Worm (Caenorhabditis elegans): Measurements from ENCODE around the gene C34C6.9.

DNA sequence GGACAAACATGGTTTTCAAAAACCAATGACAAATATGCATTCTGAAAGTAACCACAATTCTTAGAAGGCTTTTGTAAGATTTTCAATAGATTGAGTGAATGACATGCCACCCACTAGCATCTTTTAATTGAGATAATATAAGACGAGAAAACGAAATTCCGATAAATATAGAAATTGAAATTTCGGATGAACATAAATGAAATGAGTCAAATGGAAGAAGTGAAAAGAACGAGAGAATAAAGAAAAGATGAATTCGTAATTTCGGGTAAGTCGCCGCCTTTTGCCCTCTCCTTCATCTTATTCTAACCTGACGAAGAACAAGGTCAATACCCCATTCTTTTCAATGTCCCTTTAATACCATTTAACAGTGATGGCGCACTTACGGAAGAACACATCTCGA lies 43.3 kb upstream of the C34C6.9 start:
- TF ChIP-seq ztf-23 (GFP tag; IDR thresholded peaks at IDR 0.05) (no peak), flt-1 (GFP tag; IDR thresholded peaks at IDR 0.05) (no peak), tab-1 (GFP tag; IDR thresholded peaks at IDR 0.05) (no peak), ztf-29 (GFP tag; IDR thresholded peaks at IDR 0.05) (no peak), med-1 (GFP tag; optimal IDR thresholded peaks at IDR 0.05; ENCODE audit: insufficient read depth) (no peak), ref-1 (GFP tag; conservative IDR thresholded peaks at IDR 0.05) (no peak), cog-1 (tag; optimal IDR thresholded peaks at IDR 0.05) (no peak), T22C8.4 (GFP tag; IDR thresholded peaks at IDR 0.05) (no peak), klf-2 (GFP tag; conservative IDR thresholded peaks at IDR 0.05) (no peak)
